Fruit fly (Drosophila melanogaster) whole organism, pupa: ENCODE data around the gene spartin.

Experiments
- CG10348 ChIP-seq: fragments of 200-800 bp; sonication (Bioruptor generic); IDR thresholded peaks from 2 replicates; pipeline ENCODE4 v1.3.6; 2022; ENCODE audit warnings: missing biosample characterization, missing genetic modification characterization
- CG12605 ChIP-seq: fragments of 200-800 bp; sonication (Bioruptor generic); IDR thresholded peaks from 2 replicates; pipeline ENCODE4 v1.3.6; 2022; ENCODE audit warnings: missing biosample characterization, missing genetic modification characterization
- CG14655 ChIP-seq: fragments of 200-800 bp; sonication (Bioruptor generic); optimal IDR thresholded peaks from 3 replicates; lab custom pipeline; 2017; ENCODE audit warnings: mild to moderate bottlenecking, missing biosample characterization, missing genetic modification reagents, missing genetic modification characterization
- CG8159 ChIP-seq: fragments of 200-800 bp; sonication (Bioruptor generic); optimal IDR thresholded peaks from 3 replicates; lab custom pipeline; 2018; ENCODE audit warnings: missing biosample characterization, mild to moderate bottlenecking, missing genetic modification characterization, moderate library complexity
- EcR ChIP-seq: fragments of 200-800 bp; sonication (Bioruptor generic); optimal IDR thresholded peaks from 3 replicates; lab custom pipeline; 2019; ENCODE audit warnings: missing biosample characterization, missing genetic modification characterization, mild to moderate bottlenecking, moderate library complexity, missing genetic modification reagents
- Pif1A ChIP-seq: fragments of 200-800 bp; sonication (Bioruptor generic); optimal IDR thresholded peaks from 3 replicates; lab custom pipeline; 2016; ENCODE audit warnings: missing biosample characterization, missing genetic modification characterization
- fd96Ca ChIP-seq: fragments of 200-800 bp; sonication (Bioruptor generic); IDR thresholded peaks from 3 replicates; pipeline ENCODE4 v1.3.6; 2022; ENCODE audit warnings: missing biosample characterization, missing genetic modification characterization
- gl ChIP-seq: fragments of 200-800 bp; sonication (Bioruptor generic); optimal IDR thresholded peaks from 2 replicates; lab custom pipeline; 2018; ENCODE audit warnings: missing biosample characterization, mild to moderate bottlenecking, missing genetic modification characterization

- TF ChIP-seq gl, result no peak
- TF ChIP-seq Pif1A (GFP tag; lab: Kevin White, UChicago), result no peak
- TF ChIP-seq EcR, result no peak
- TF ChIP-seq fd96Ca, result no peak
- no peak for TF ChIP-seq CG10348
- TF ChIP-seq CG8159, result no peak
- no peak for TF ChIP-seq CG12605 (GFP tag; lab: Robert Waterston, UW)
- no peak for TF ChIP-seq CG14655 (GFP tag; lab: Kevin White, UChicago)
Observed at dm6 chr3R:4616130-4616529, 38.5 kb upstream of the spartin start.
